Fruit fly (Drosophila melanogaster) whole organism, prepupa: ENCODE results near the gene CG13837.
A peak's percentile ranks its signal among the peaks of the same experiment; 100 is the strongest.

Source experiments
- CG10631 ChIP-seq: fragments of 200-800 bp; sonication (Bioruptor generic); optimal IDR thresholded peaks from 2 replicates; lab custom pipeline; 2016; ENCODE audit warnings: missing biosample characterization, missing genetic modification characterization
- CG10669 ChIP-seq: fragments of 200-800 bp; sonication (Bioruptor generic); optimal IDR thresholded peaks from 3 replicates; lab custom pipeline; 2018; ENCODE audit warnings: missing biosample characterization, mild to moderate bottlenecking, missing genetic modification characterization, moderate library complexity
- CG11294 ChIP-seq: fragments of 200-800 bp; sonication (Bioruptor generic); IDR thresholded peaks from 2 replicates; pipeline ENCODE4 v1.3.6; 2022; ENCODE audit warnings: missing biosample characterization, missing genetic modification characterization
- CG11762 ChIP-seq: fragments of 200-800 bp; sonication (Bioruptor generic); optimal IDR thresholded peaks from 3 replicates; lab custom pipeline; 2016; ENCODE audit warnings: missing biosample characterization, missing genetic modification characterization; ENCODE audit not compliant: insufficient read depth
- CG15336 ChIP-seq: fragments of 200-800 bp; sonication (Bioruptor generic); IDR thresholded peaks from 2 replicates; pipeline ENCODE4 v1.3.6; 2022; ENCODE audit warnings: missing biosample characterization, missing genetic modification characterization
- CG32006 ChIP-seq: fragments of 200-800 bp; sonication (Bioruptor generic); optimal IDR thresholded peaks from 3 replicates; lab custom pipeline; 2017; ENCODE audit warnings: missing biosample characterization, mild to moderate bottlenecking, missing genetic modification characterization
- CG4318 ChIP-seq: fragments of 200-800 bp; sonication (Bioruptor generic); optimal IDR thresholded peaks from 3 replicates; lab custom pipeline; 2017; ENCODE audit warnings: missing biosample characterization, mild to moderate bottlenecking, missing genetic modification characterization
- CG6163 ChIP-seq: fragments of 200-800 bp; sonication (Bioruptor generic); IDR thresholded peaks from 3 replicates; pipeline ENCODE4 v1.3.6; 2022; ENCODE audit warnings: missing biosample characterization, missing genetic modification characterization
- CG6276 ChIP-seq: fragments of 200-800 bp; sonication (Bioruptor generic); optimal IDR thresholded peaks from 2 replicates; lab custom pipeline; 2017; ENCODE audit warnings: missing biosample characterization, mild to moderate bottlenecking, missing genetic modification characterization
- CG6792 ChIP-seq: fragments of 200-800 bp; sonication (Bioruptor generic); optimal IDR thresholded peaks from 3 replicates; lab custom pipeline; 2016; ENCODE audit warnings: missing biosample characterization, missing genetic modification characterization
- CG6808 ChIP-seq: fragments of 200-800 bp; sonication (Bioruptor generic); optimal IDR thresholded peaks from 3 replicates; lab custom pipeline; 2017; ENCODE audit warnings: missing biosample characterization, missing genetic modification characterization, mild to moderate bottlenecking, moderate library complexity, missing genetic modification reagents
- CG7368 ChIP-seq: fragments of 200-800 bp; sonication (Bioruptor generic); optimal IDR thresholded peaks from 3 replicates; lab custom pipeline; 2016; ENCODE audit warnings: missing biosample characterization, missing genetic modification characterization
- CG8632 ChIP-seq: fragments of 200-800 bp; sonication (Bioruptor generic); optimal IDR thresholded peaks from 3 replicates; lab custom pipeline; 2016; ENCODE audit warnings: missing biosample characterization, missing genetic modification characterization
- Eip78C ChIP-seq: fragments of 200-800 bp; sonication (Bioruptor generic); peaks from one replicate; lab custom pipeline; 2016; ENCODE audit warnings: missing biosample characterization, missing genetic modification characterization
- Ets96B ChIP-seq: fragments of 200-800 bp; optimal IDR thresholded peaks from 2 replicates; lab custom pipeline; 2019; ENCODE audit warnings: missing biosample characterization, mild to moderate bottlenecking, missing genetic modification characterization, moderate library complexity
- Gug ChIP-seq: fragments of 200-800 bp; sonication (Bioruptor generic); IDR thresholded peaks from 2 replicates; pipeline ENCODE4 v1.3.6; 2022; ENCODE audit warnings: missing biosample characterization, missing genetic modification characterization
- Hr39 ChIP-seq: fragments of 200-800 bp; sonication (Bioruptor generic); optimal IDR thresholded peaks from 2 replicates; lab custom pipeline; 2016; ENCODE audit warnings: missing biosample characterization, missing genetic modification characterization
- Hr4 ChIP-seq: fragments of 200-800 bp; sonication (Bioruptor generic); optimal IDR thresholded peaks from 3 replicates; lab custom pipeline; 2016; ENCODE audit warnings: missing biosample characterization, missing genetic modification characterization
- Sox15 ChIP-seq: fragments of 200-800 bp; sonication (Bioruptor generic); optimal IDR thresholded peaks from 3 replicates; lab custom pipeline; 2016; ENCODE audit warnings: missing biosample characterization, missing genetic modification characterization
- cyc ChIP-seq: fragments of 200-800 bp; sonication (Bioruptor generic); optimal IDR thresholded peaks from 3 replicates; lab custom pipeline; 2016; ENCODE audit warnings: missing biosample characterization, missing genetic modification characterization
- dsx ChIP-seq: fragments of 200-800 bp; optimal IDR thresholded peaks from 3 replicates; lab custom pipeline; 2019; ENCODE audit warnings: missing biosample characterization, mild to moderate bottlenecking, missing genetic modification characterization, moderate library complexity; ENCODE audit not compliant: poor library complexity, severe bottlenecking
- eg ChIP-seq: fragments of 200-800 bp; sonication (Bioruptor generic); IDR thresholded peaks from 3 replicates; pipeline ENCODE4 v1.3.6; 2022; ENCODE audit warnings: missing biosample characterization, missing genetic modification characterization
- esn ChIP-seq: fragments of 200-800 bp; sonication (Bioruptor generic); optimal IDR thresholded peaks from 2 replicates; lab custom pipeline; 2016; ENCODE audit warnings: missing biosample characterization, mild to moderate bottlenecking, missing genetic modification characterization, moderate library complexity
- net ChIP-seq: fragments of 200-800 bp; sonication (Bioruptor generic); optimal IDR thresholded peaks from 3 replicates; lab custom pipeline; 2016; ENCODE audit warnings: missing biosample characterization, missing genetic modification characterization
- ss ChIP-seq, 2 experiments: fragments of 200-800 bp; sonication (Bioruptor generic); optimal IDR thresholded peaks; 2 replicates in 1 of 2; 3 replicates in 1 of 2; lab custom pipeline; 2017 to 2018; ENCODE audit warnings: mild to moderate bottlenecking in 2 of 2, missing biosample characterization in 2 of 2, missing genetic modification characterization in 2 of 2, moderate library complexity in 1 of 2
- svp ChIP-seq: fragments of 200-800 bp; sonication (Bioruptor generic); peaks from one replicate; lab custom pipeline; 2016; ENCODE audit warnings: missing biosample characterization, missing genetic modification characterization

The CG13837 gene

dm6 chr3R:23027428-23027813 is 16.4 kb upstream of the CG13837 start:
- TF ChIP-seq cyc (GFP tag; lab: Kevin White, UChicago), result no peak
- TF ChIP-seq net (GFP tag; lab: Kevin White, UChicago), result peak; percentile 5

- TF ChIP-seq Gug (GFP tag; lab: Robert Waterston, UW), result 0 out of 2 replicates have a peak, but pooled peaks have one; percentile 24
- TF ChIP-seq Sox15 (GFP tag; lab: Kevin White, UChicago), result no peak
- peak; percentile 10 for TF ChIP-seq Eip78C (GFP tag; lab: Kevin White, UChicago)
- peak; percentile 47; the same call in 2 of the 3 replicates for TF ChIP-seq eg (GFP tag; lab: Robert Waterston, UW)
- peak; percentile 15 for TF ChIP-seq CG32006 (GFP tag; lab: Kevin White, UChicago)
- TF ChIP-seq Hr4 (GFP tag; lab: Kevin White, UChicago), result peak; percentile 15
- TF ChIP-seq CG6163 (GFP tag; lab: Robert Waterston, UW), result no peak
- TF ChIP-seq, all 60 proteins: peak for 5
These were observed 15.3 kb upstream of the CG13837 start for dm6 chr3R:23028506-23028905.

dm6 chr3R:23030900-23031299 is 12.9 kb upstream of the CG13837 start:
- peak; percentile 10 for TF ChIP-seq Eip78C (GFP tag; lab: Kevin White, UChicago)
- TF ChIP-seq dsx (GFP tag; lab: Kevin White, UChicago), result no peak

- no peak for TF ChIP-seq CG10631 (GFP tag; lab: Kevin White, UChicago)
- no peak for TF ChIP-seq Hr39 (GFP tag; lab: Kevin White, UChicago)
- peak; percentile 28 for TF ChIP-seq Eip78C (GFP tag; lab: Kevin White, UChicago)
These were observed 8.3 kb upstream of the CG13837 start, which contains the start of gene CG13833 for dm6 chr3R:23035463-23035862. Gene CG13833, minus strand, starts transcription at chr3R:23035563.

dm6 chr3R:23036321-23036720 is 7.5 kb upstream of the CG13837 start:
- TF ChIP-seq CG11762 (no peak), Eip78C (GFP tag; lab: Kevin White, UChicago) (peak; percentile 62)

- TF ChIP-seq CG8632 (GFP tag; lab: Kevin White, UChicago) (no peak), CG6808 (GFP tag; lab: Kevin White, UChicago) (no peak), CG4318 (GFP tag; lab: Kevin White, UChicago) (no peak), CG10669 (GFP tag; lab: Kevin White, UChicago) (no peak), svp (GFP tag; lab: Kevin White, UChicago) (peak; percentile 13)
These were observed 5.7 kb upstream of the CG13837 start for dm6 chr3R:23038062-23038461.

dm6 chr3R:23041941-23042340 is 1.8 kb upstream of the CG13837 start, which contains the start of gene CG13838:
Gene CG13838, plus strand, starts transcription at chr3R:23042241.
- TF ChIP-seq Eip78C (GFP tag; lab: Kevin White, UChicago) (no peak), CG6792 (GFP tag; lab: Kevin White, UChicago) (no peak), CG10631 (GFP tag; lab: Kevin White, UChicago) (no peak), Ets96B (no peak), ss (GFP tag; optimal IDR thresholded peaks at IDR 0.05; lab: Kevin White, UChicago) (no peak)

dm6 chr3R:23042746-23043265 is 984 bp upstream of the CG13837 start:
- TF ChIP-seq CG11294 (GFP tag; lab: Robert Waterston, UW) (no peak), CG6276 (GFP tag; lab: Kevin White, UChicago) (no peak), CG7368 (GFP tag; lab: Kevin White, UChicago) (no peak), CG15336 (GFP tag; lab: Robert Waterston, UW) (no peak), esn (GFP tag; lab: Kevin White, UChicago) (no peak)
